Worm (Caenorhabditis elegans) whole organism, midembryonic: ENCODE results near the gene nlp-16.
"Not testable (repeated sequence)": the region's sequence is repeated elsewhere in the genome, so short reads cannot be mapped to it uniquely, and the experiment has no call there.

Source experiments
- T22C8.4 ChIP-seq: fragments of 200-800 bp; sonication (Bioruptor generic); IDR thresholded peaks from 2 replicates; pipeline ENCODE4 v1.3.6; 2022; ENCODE audit warnings: missing genetic modification characterization, missing compliant biosample characterization
- cog-1 ChIP-seq: sonication (generic microtip); optimal IDR thresholded peaks from 2 replicates; lab custom pipeline; 2016; ENCODE audit warnings: missing genetic modification characterization, missing compliant biosample characterization
- flt-1 ChIP-seq: fragments of 200-800 bp; sonication (Bioruptor generic); IDR thresholded peaks from 2 replicates; pipeline ENCODE4 v1.3.6; 2022; ENCODE audit warnings: missing genetic modification characterization, missing compliant biosample characterization
- klf-2 ChIP-seq: fragments of 200-800 bp; sonication (Bioruptor generic); conservative IDR thresholded peaks from 2 replicates; pipeline ENCODE4 v1.3.6; 2022; ENCODE audit warnings: missing genetic modification reagents, missing genetic modification characterization, missing compliant biosample characterization
- med-1 ChIP-seq: sonication (generic microtip); optimal IDR thresholded peaks from 2 replicates; lab custom pipeline; 2017; ENCODE audit warnings: missing genetic modification characterization, mild to moderate bottlenecking, missing compliant biosample characterization, antibody characterized with exemption, missing genetic modification reagents; ENCODE audit not compliant: insufficient read depth
- ref-1 ChIP-seq: fragments of 200-800 bp; sonication (Bioruptor generic); conservative IDR thresholded peaks from 2 replicates; pipeline ENCODE4 v1.3.6; 2022; ENCODE audit warnings: missing genetic modification reagents, missing genetic modification characterization, missing compliant biosample characterization
- tab-1 ChIP-seq: fragments of 200-800 bp; sonication (Bioruptor generic); IDR thresholded peaks from 2 replicates; pipeline ENCODE4 v1.3.6; 2022; ENCODE audit warnings: missing genetic modification characterization, missing compliant biosample characterization
- ztf-23 ChIP-seq: fragments of 200-800 bp; sonication (Bioruptor generic); IDR thresholded peaks from 2 replicates; pipeline ENCODE4 v1.3.6; 2022; ENCODE audit warnings: missing genetic modification reagents, missing genetic modification characterization, missing compliant biosample characterization
- ztf-29 ChIP-seq: fragments of 200-800 bp; sonication (Bioruptor generic); IDR thresholded peaks from 2 replicates; pipeline ENCODE4 v1.3.6; 2022; ENCODE audit warnings: missing genetic modification reagents, missing genetic modification characterization, missing compliant biosample characterization

The nlp-16 gene

DNA sequence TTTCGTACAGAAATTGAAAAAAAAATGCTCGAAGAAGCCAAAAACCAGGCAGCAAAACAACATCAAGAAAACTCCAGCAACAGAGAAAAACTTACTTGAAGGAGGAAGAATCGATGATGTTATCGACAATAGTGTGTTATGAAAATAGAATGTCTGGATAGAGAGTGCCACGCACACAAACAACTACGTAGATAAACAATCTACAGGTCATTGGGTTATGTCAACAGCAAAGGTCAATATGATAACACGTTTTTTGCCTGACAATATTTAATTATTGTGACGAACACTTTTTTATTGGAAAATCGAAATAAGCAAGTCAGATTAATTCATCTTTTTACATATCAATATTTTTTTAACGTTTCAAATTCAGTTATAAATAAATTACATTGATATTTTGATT lies 19.8 kb upstream of the nlp-16 start, which contains the start of gene sams-5:
TSS of gene sams-5 (minus strand) at position 131 of the 400 bp plus-strand sequence.
- TF ChIP-seq cog-1 (tag; lab: Kevin White, UChicago) (no peak), klf-2 (GFP tag; lab: Robert Waterston, UW) (no peak), T22C8.4 (GFP tag; lab: Robert Waterston, UW) (no peak)

DNA sequence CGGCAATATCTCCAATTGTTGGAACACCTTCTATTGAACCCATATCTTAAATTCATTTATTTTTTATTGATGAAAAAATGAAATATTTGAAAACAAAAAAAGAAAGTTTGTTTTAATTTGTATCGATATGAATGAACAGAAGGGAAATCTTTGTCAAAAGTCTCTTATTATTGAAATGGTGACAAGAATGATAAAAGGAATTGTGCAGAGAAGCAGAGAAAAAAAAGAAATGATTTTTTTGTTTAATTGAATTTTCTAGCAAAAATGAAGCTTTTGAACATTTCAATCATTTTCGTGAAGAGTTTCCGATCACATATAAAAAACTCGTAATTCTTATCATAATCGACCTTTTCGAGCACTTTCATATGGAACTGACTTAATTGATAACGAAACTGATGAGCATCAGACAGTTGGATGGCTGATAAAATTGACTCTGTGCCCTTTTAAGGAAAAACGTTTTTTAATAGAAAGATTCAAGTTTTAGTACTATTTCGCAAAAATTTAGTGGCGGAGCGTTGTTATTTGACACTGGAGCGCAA lies 16.1 kb upstream of the nlp-16 start, which contains the start of the genes aat-4 and T13A10.1:
TSS of gene aat-4 (minus strand) at position 51 of the 539 bp plus-strand sequence.
TSS of gene T13A10.1 (plus strand) at position 411 of the 539 bp plus-strand sequence.
- TF ChIP-seq flt-1 (GFP tag; lab: Robert Waterston, UW): no peak
- no peak for TF ChIP-seq tab-1
- TF ChIP-seq ztf-29 (GFP tag; lab: Robert Waterston, UW): no peak
- no peak for TF ChIP-seq ref-1 (GFP tag; lab: Robert Waterston, UW)
- TF ChIP-seq T22C8.4 (GFP tag; lab: Robert Waterston, UW): no peak
- no peak for TF ChIP-seq klf-2 (GFP tag; lab: Robert Waterston, UW)
- no peak for TF ChIP-seq cog-1 (tag; lab: Kevin White, UChicago)
- no peak for TF ChIP-seq ztf-23

DNA sequence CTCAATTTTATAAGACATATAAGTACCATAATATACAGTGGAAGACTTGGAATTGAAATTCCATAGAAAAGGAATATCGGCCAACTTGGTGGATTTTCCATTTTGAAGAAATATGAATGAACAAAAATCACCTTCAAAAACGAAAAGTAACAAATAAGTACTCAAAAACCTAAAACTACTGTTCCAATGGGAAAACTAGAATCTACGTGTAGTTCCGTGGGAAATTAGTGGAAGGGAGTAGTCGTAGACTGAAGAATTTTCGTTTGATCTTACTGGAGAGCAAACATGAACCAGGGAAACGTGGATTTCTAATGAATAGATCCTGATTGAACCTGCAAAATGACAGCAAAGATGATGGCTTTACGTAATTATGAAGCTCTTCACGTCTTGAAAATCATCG lies 12.3 kb upstream of the nlp-16 start, which contains the start of gene srv-31:
TSS of gene srv-31 (minus strand) at position 101 of the 400 bp plus-strand sequence.
- TF ChIP-seq flt-1 (GFP tag; lab: Robert Waterston, UW): no peak
- TF ChIP-seq ref-1 (GFP tag; lab: Robert Waterston, UW): no peak
- no peak for TF ChIP-seq ztf-23
- no peak for TF ChIP-seq tab-1
- no peak for TF ChIP-seq ztf-29 (GFP tag; lab: Robert Waterston, UW)
- TF ChIP-seq klf-2 (GFP tag; lab: Robert Waterston, UW): no peak
- no peak for TF ChIP-seq med-1 (GFP tag; lab: Kevin White, UChicago)
- no peak for TF ChIP-seq T22C8.4 (GFP tag; lab: Robert Waterston, UW)
- no peak for TF ChIP-seq cog-1 (tag; lab: Kevin White, UChicago)

DNA sequence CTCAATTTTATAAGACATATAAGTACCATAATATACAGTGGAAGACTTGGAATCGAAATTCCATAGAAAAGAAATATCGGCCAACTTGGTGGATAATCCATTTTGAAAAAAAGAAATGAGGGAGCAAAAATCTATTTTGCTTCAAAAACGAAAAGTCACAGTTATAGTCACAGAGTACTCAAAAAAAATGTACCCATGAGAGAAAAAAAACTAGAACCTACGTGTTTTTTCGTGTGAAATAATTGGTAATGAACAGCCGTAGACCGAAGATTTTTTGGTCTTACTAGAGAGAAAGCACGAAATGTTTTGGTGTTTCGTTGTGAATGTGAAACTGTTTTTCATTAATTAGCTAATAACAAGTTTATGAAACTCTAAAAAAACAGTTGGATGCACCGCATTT lies 9.7 kb upstream of the nlp-16 start, which contains the start of gene srv-30:
TSS of gene srv-30 (minus strand) at position 101 of the 400 bp plus-strand sequence.
- TF ChIP-seq ztf-23 (no peak), T22C8.4 (GFP tag; lab: Robert Waterston, UW) (no peak), ref-1 (GFP tag; lab: Robert Waterston, UW) (no peak), cog-1 (tag; lab: Kevin White, UChicago) (no peak), med-1 (GFP tag; lab: Kevin White, UChicago) (no peak), klf-2 (GFP tag; lab: Robert Waterston, UW) (no peak), ztf-29 (GFP tag; lab: Robert Waterston, UW) (no peak), flt-1 (GFP tag; lab: Robert Waterston, UW) (no peak), tab-1 (no peak)

DNA sequence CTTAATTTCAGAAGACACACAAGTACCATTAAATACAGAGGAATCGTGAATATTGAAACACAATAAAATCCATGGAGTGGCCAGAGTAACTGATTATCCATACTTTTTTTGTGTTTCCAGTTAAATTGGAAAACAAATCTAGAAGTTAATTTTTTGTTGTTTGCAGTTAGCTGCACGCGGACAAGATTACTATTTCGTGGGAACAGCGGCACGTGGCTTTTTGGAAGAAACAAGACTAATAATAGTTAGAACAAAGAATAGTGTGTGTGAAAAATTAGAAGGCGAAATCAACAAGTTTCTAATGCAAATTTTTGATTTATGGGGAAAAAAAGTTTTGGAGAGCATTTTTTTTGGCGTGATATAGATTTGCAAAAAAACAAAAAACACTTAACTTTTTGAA lies 6.9 kb upstream of the nlp-16 start, which contains the start of gene srv-29:
TSS of gene srv-29 (minus strand) at position 101 of the 400 bp plus-strand sequence.
- no peak for TF ChIP-seq tab-1
- no peak for TF ChIP-seq T22C8.4 (GFP tag; lab: Robert Waterston, UW)
- no peak for TF ChIP-seq ztf-23
- no peak for TF ChIP-seq flt-1 (GFP tag; lab: Robert Waterston, UW)
- TF ChIP-seq klf-2 (GFP tag; lab: Robert Waterston, UW): no peak
- no peak for TF ChIP-seq ref-1 (GFP tag; lab: Robert Waterston, UW)
- TF ChIP-seq cog-1 (tag; lab: Kevin White, UChicago): no peak
- TF ChIP-seq med-1 (GFP tag; lab: Kevin White, UChicago): no peak
- TF ChIP-seq ztf-29 (GFP tag; lab: Robert Waterston, UW): no peak

DNA sequence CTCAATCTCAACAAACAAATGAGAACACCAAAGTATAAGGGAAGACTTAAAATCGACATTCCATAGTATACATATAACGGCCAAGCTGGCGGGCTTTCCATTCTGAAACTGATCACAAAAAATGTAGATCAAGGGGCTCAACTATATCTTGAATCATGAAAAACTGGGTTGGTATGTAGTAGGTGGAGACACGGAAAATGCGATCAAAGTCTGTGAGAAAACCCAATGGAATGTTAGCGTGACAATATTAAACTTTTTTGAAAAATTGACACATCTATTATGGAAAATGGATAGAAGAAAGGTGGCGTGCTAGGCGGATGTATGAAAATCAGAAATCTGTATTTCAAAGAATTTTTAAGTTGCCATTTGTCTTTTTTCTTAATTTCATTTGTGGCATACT lies 3.6 kb upstream of the nlp-16 start, which contains the start of gene srv-28:
TSS of gene srv-28 (minus strand) at position 101 of the 400 bp plus-strand sequence.
- TF ChIP-seq cog-1 (tag; lab: Kevin White, UChicago) (no peak), ztf-23 (no peak), ztf-29 (GFP tag; lab: Robert Waterston, UW) (no peak), ref-1 (GFP tag; lab: Robert Waterston, UW) (no peak), med-1 (GFP tag; lab: Kevin White, UChicago) (no peak), klf-2 (GFP tag; lab: Robert Waterston, UW) (no peak), T22C8.4 (GFP tag; lab: Robert Waterston, UW) (no peak), tab-1 (no peak), flt-1 (GFP tag; lab: Robert Waterston, UW) (no peak)

DNA sequence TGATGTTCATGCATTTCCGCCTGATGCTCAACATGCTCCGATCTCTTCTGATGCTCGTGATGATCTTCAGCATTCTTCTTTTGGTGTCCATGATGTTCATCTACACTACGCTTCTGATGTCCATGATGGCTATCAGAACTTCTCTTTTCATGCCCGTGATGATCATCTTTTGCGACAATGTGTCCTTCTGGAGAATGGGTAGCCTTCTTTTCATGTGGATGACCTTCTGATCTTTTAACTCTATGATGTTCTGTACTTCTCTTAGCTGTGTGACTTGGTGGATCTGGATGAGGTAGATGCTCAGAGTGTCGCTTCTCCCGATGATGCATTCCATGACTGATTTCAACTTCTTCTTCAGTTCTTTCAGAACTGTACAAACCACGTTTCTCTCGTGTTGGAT lies 665 bp downstream of the nlp-16 start:
- no peak for TF ChIP-seq cog-1 (tag; lab: Kevin White, UChicago)
- no peak for TF ChIP-seq klf-2 (GFP tag; lab: Robert Waterston, UW)
- no peak for TF ChIP-seq med-1 (GFP tag; lab: Kevin White, UChicago)
- TF ChIP-seq tab-1: no peak
- no peak for TF ChIP-seq ztf-29 (GFP tag; lab: Robert Waterston, UW)
- TF ChIP-seq T22C8.4 (GFP tag; lab: Robert Waterston, UW): no peak
- no peak for TF ChIP-seq flt-1 (GFP tag; lab: Robert Waterston, UW)
- TF ChIP-seq ztf-23: no peak
- TF ChIP-seq ref-1 (GFP tag; lab: Robert Waterston, UW): no peak

DNA sequence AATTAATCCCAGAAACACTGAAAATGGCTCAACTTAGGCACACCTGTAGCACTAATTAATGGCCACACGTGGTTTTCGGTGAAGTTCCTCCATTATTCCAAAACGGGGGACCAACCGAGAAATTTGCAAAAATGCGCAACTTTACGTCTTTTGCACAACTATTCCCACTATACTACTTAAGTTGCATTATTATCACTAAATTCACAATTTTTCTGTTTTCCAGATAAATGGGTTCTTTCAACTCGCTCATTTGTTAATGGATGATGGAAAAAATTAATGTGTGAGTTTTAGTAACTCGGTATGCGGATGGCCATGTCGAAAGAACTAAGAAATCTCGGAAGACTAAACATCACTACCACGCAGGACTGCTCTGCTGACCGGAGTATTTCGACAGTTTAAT lies 5.0 kb downstream of the nlp-16 start, which contains the start of gene T13A10.64:
TSS of gene T13A10.64 (plus strand) at position 301 of the 400 bp plus-strand sequence.
- no peak for TF ChIP-seq ref-1 (GFP tag; lab: Robert Waterston, UW)

DNA sequence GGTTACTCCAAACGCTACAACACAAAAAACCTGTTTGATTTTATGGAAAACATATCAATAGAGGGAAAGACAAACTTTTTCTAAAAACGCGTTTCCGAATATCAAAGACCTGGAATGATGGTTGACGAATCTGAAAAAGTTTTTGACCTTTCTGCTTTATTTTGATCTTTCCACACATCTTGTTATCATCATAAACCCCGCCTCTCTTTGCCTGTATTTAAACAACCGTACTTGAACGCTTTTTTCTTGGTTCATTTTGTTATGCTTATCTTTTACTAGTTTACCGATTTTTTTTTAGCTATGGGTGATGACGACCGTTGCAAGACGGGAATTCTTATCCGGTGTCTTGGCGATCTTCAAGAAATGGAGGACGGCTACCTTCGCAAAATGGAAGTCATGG lies 6.6 kb downstream of the nlp-16 start, which contains the start of gene T13A10.2:
TSS of gene T13A10.2 (plus strand) at position 301 of the 400 bp plus-strand sequence.
- not testable (repeated sequence) for TF ChIP-seq T22C8.4 (GFP tag; lab: Robert Waterston, UW); flt-1 (GFP tag; lab: Robert Waterston, UW); cog-1 (tag; lab: Kevin White, UChicago)
